Worm (Caenorhabditis elegans): ENCODE measurements around the gene K02E2.11.
A peak's percentile ranks its signal among the peaks of the same experiment; 100 is the strongest.

Gene K02E2.11

DNA sequence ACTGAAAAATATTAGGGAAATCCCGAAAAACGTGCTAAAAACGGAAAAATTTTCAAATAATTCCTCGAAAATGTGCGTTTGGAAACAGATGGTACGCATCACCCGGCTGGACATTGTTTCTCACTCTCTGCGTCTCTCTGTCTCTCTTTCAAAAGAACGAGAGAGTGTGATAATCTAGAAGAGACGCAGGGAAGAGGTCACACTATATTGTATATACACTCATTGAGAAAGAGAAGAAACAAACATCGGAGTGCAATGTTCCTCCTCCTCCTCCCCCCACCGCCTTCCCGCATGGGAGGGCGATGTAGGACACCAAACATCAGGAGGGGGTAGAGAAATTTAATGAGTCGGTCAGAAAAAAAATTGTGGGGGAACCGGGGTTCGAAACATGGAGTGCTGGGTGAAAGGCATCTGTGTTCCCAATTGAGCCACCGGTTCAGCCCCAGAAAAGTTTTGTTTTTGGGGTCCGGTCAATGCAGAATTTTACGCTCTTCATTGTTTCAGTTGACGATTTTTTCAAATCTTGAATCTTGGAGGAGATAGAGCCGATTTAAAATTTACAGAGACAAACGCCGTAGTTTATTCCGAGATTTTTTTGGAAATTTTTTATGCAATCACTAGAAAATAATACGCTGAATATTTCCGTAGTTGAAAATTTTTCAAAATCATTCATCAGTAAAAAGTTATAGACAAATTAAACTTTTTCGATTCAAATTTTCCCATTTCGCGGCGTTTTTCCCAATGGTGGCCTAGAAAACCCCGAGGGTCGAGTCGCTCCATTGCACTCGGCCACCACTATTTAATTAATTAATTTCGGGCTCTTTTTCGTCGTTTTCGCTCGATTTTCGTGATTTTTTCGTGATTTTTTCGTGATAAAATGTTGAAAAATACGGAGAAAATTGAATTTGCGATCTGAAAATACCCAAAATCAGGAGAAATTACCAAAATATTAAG lies 41.4 kb downstream of the K02E2.11 start (continued):
- no peak for TF ChIP-seq hrde-1 (tag; optimal IDR thresholded peaks at IDR 0.05; ENCODE audit: borderline replicate concordance)
- TF ChIP-seq F22D6.2 (tag; optimal IDR thresholded peaks at IDR 0.05) = no peak
- TF ChIP-seq ccch-3 (GFP tag; optimal IDR thresholded peaks at IDR 0.05) = no peak
- no peak for TF ChIP-seq ztf-25 (GFP tag; IDR thresholded peaks at IDR 0.05)
- no peak for TF ChIP-seq tbx-9 (tag; optimal IDR thresholded peaks at IDR 0.05; ENCODE audit: borderline replicate concordance)
- no peak for TF ChIP-seq rec-8 (tag; optimal IDR thresholded peaks at IDR 0.05)
- TF ChIP-seq F33H1.4 (GFP tag; IDR thresholded peaks at IDR 0.05) = no peak
- no peak for TF ChIP-seq egl-18 (GFP tag; IDR thresholded peaks at IDR 0.05)
- TF ChIP-seq rpc-1 (optimal IDR thresholded peaks at IDR 0.05) = no peak
- no peak for TF ChIP-seq rpc-1 (tag; optimal IDR thresholded peaks at IDR 0.05)
- no peak for TF ChIP-seq attf-5 (GFP tag; optimal IDR thresholded peaks at IDR 0.05)
- TF ChIP-seq snpc-4 (GFP tag; optimal IDR thresholded peaks at IDR 0.05) = no peak
- TF ChIP-seq snpc-4 (tag; optimal IDR thresholded peaks at IDR 0.05) = no peak
- no peak for TF ChIP-seq mes-4 (tag; optimal IDR thresholded peaks at IDR 0.05)
- TF ChIP-seq tbp1 (GFP tag; optimal IDR thresholded peaks at IDR 0.05) = peak; percentile 16
- peak; percentile 55 for TF ChIP-seq efl-1 (GFP tag; optimal IDR thresholded peaks at IDR 0.05)
- TF ChIP-seq F23B12.7 (tag; optimal IDR thresholded peaks at IDR 0.05; ENCODE audit: insufficient read depth) = no peak
- peak; percentile 77 for TF ChIP-seq lin-54 (GFP tag; optimal IDR thresholded peaks at IDR 0.05)
- TF ChIP-seq B0261.1 (tag; optimal IDR thresholded peaks at IDR 0.05) = no peak
- TF ChIP-seq Y79H2A.3 (GFP tag; conservative IDR thresholded peaks at IDR 0.05) = no peak
- no peak for TF ChIP-seq F57A8.1 (GFP tag; optimal IDR thresholded peaks at IDR 0.05)
- TF ChIP-seq akir-1 (GFP tag; optimal IDR thresholded peaks at IDR 0.05) = no peak
- TF ChIP-seq madf-8 (GFP tag; conservative IDR thresholded peaks at IDR 0.05) = no peak
- TF ChIP-seq sptf-2 (GFP tag; optimal IDR thresholded peaks at IDR 0.05) = no peak
- TF ChIP-seq cebp-1 (GFP tag; IDR thresholded peaks at IDR 0.05) = no peak
- peak; percentile 33 for TF ChIP-seq cebp-1 (tag; optimal IDR thresholded peaks at IDR 0.05)
- no peak for TF ChIP-seq nfya-2 (GFP tag; IDR thresholded peaks at IDR 0.05)
- peak; percentile 64 for TF ChIP-seq ceh-27 (GFP tag; optimal IDR thresholded peaks at IDR 0.05)
- TF ChIP-seq ZK185.1 (tag; optimal IDR thresholded peaks at IDR 0.05; ENCODE audit: poor library complexity, severe bottlenecking) = no peak
- no peak for TF ChIP-seq ceh-100 (GFP tag; IDR thresholded peaks at IDR 0.05)
- no peak for TF ChIP-seq ets-4 (GFP tag; optimal IDR thresholded peaks at IDR 0.05)
- TF ChIP-seq T07F8.4 (tag; optimal IDR thresholded peaks at IDR 0.05) = no peak
- TF ChIP-seq Y67H2A.10 (GFP tag; conservative IDR thresholded peaks at IDR 0.05) = no peak
- TF ChIP-seq F39B2.1 (GFP tag; IDR thresholded peaks at IDR 0.05) = no peak
- TF ChIP-seq egrh-3 (GFP tag; IDR thresholded peaks at IDR 0.05) = peak; percentile 64
- no peak for TF ChIP-seq hlh-12 (tag; optimal IDR thresholded peaks at IDR 0.05)
- TF ChIP-seq madf-10 (tag; optimal IDR thresholded peaks at IDR 0.05) = no peak
- TF ChIP-seq B0336.3 (GFP tag; IDR thresholded peaks at IDR 0.05) = no peak
- no peak for TF ChIP-seq lir-1 (GFP tag; conservative IDR thresholded peaks at IDR 0.05)
- no peak for TF ChIP-seq snpc-1.1 (tag; optimal IDR thresholded peaks at IDR 0.05; ENCODE audit: insufficient read depth)
- no peak for TF ChIP-seq bed-1 (GFP tag; IDR thresholded peaks at IDR 0.05)
- TF ChIP-seq lin-26 (GFP tag; IDR thresholded peaks at IDR 0.05) = 0 out of 2 replicates have a peak, but pooled peaks have one; percentile 41
- TF ChIP-seq F55B11.4 (tag; optimal IDR thresholded peaks at IDR 0.05; ENCODE audit: borderline replicate concordance, insufficient read depth) = no peak
- no peak for TF ChIP-seq unc-130 (GFP tag; optimal IDR thresholded peaks at IDR 0.05)
- TF ChIP-seq dox-1 (GFP tag; IDR thresholded peaks at IDR 0.05) = peak; percentile 5; the same call in 1 of the 2 replicates
- no peak for TF ChIP-seq snpc-1.3 (tag; optimal IDR thresholded peaks at IDR 0.05; ENCODE audit: insufficient read depth)
